Fruit fly (Drosophila melanogaster): ENCODE measurements around the gene CG13310.

CG13310 gene

DNA sequence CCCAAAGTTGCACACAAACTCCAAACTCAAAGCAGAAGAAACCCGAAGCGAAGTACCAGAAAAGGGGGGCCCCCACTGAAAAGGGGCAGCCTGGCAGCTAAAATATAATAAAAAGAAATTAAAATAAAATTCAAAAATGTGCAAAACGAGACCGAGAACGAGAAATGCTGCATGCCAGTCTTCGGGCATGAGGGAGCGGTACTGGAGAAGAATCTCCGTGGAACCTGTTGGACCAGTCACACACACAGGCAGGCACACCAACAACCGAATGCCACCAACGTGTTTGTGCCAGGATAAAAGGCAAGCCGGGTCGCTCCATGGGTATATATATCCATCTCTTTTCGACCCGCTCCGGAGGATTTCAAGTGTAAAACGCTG is 24.7 kb upstream of the CG13310 start:
- TF ChIP-seq ey (GFP tag; optimal IDR thresholded peaks at IDR 0.05): no peak
- TF ChIP-seq usp (GFP tag; optimal IDR thresholded peaks at IDR 0.05): no peak
- TF ChIP-seq N (GFP tag; optimal IDR thresholded peaks at IDR 0.05): no peak
- peak; percentile 50 for TF ChIP-seq sage (GFP tag; optimal IDR thresholded peaks at IDR 0.05)
- TF ChIP-seq CrebA (GFP tag; optimal IDR thresholded peaks at IDR 0.05; ENCODE audit: borderline replicate concordance): peak; percentile 68
- no peak for TF ChIP-seq Hr78 (GFP tag; optimal IDR thresholded peaks at IDR 0.05)
- peak in 1 of 2 experiments; percentile 44 for TF ChIP-seq dl (GFP tag; optimal IDR thresholded peaks at IDR 0.05; ENCODE audit: insufficient read depth in 1 of 2, partially characterized antibody in 2 of 2)
- TF ChIP-seq br (GFP tag; optimal IDR thresholded peaks at IDR 0.05): peak; percentile 6
- no peak for TF ChIP-seq dsf (GFP tag; optimal IDR thresholded peaks at IDR 0.05; ENCODE audit: borderline replicate concordance)
- TF ChIP-seq foxo (GFP tag; optimal IDR thresholded peaks at IDR 0.05): no peak
- TF ChIP-seq woc (GFP tag; optimal IDR thresholded peaks at IDR 0.05): no peak
- no peak for TF ChIP-seq sv (GFP tag; optimal IDR thresholded peaks at IDR 0.05)
- peak; percentile 78 for TF ChIP-seq Rel (GFP tag; optimal IDR thresholded peaks at IDR 0.05)
- peak; percentile 94 for TF ChIP-seq Rel (tag; optimal IDR thresholded peaks at IDR 0.05)
- peak; percentile 32 for TF ChIP-seq psq (GFP tag; optimal IDR thresholded peaks at IDR 0.05)
- peak; percentile 84 for TF ChIP-seq Vsx2 (GFP tag; optimal IDR thresholded peaks at IDR 0.05; ENCODE audit: partially characterized antibody)
- no peak for TF ChIP-seq GATAd (GFP tag; optimal IDR thresholded peaks at IDR 0.05)
- TF ChIP-seq Dfd (GFP tag; optimal IDR thresholded peaks at IDR 0.05): no peak
- no peak for TF ChIP-seq CG9705 (GFP tag; optimal IDR thresholded peaks at IDR 0.05)
- TF ChIP-seq Mio (GFP tag; optimal IDR thresholded peaks at IDR 0.05): no peak
- peak; percentile 74 for TF ChIP-seq brk (GFP tag; optimal IDR thresholded peaks at IDR 0.05)
- no peak for TF ChIP-seq Sp1 (GFP tag; optimal IDR thresholded peaks at IDR 0.05)
- no peak for TF ChIP-seq Hnf4 (GFP tag; optimal IDR thresholded peaks at IDR 0.05)
- TF ChIP-seq lola (GFP tag; optimal IDR thresholded peaks at IDR 0.05): no peak
- TF ChIP-seq Dif (GFP tag; optimal IDR thresholded peaks at IDR 0.05; ENCODE audit: partially characterized antibody): peak; percentile 76
- no peak for TF ChIP-seq Hr83 (GFP tag; optimal IDR thresholded peaks at IDR 0.05; ENCODE audit: poor library complexity, severe bottlenecking)
- no peak for TF ChIP-seq tai (GFP tag; optimal IDR thresholded peaks at IDR 0.05)

DNA sequence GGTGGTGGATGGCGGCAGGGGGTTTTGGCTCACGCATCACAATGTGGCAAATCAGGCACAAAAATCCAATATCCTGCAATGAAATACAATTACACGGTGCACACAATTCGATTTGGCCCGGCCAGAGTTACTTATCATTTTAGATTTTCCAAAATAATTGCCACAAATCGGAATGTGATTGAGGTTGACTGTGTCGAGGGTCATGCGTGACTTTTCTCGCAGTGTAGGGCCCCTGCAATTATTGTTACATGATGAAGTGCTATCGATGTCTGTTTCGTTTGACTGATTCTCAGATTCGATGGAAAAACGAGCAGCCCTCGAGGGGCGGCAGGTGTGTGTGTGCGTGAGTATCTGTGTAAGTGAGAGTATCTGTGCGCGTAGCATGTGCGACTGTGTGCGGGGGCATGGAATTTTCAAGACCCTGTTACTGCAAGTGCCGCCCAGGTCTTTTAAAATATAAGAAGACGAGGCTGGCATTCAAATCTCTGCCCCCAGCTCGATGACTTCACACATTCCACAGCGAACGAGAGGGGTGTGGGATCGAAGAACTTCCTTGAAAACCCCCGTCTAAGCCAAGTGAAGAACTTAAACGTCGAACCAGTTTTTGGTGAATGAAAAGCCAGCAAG is 24.2 kb upstream of the CG13310 start:
- peak in 1 of 2 experiments; percentile 18 for TF ChIP-seq foxo (GFP tag; optimal IDR thresholded peaks at IDR 0.05)
- no peak for TF ChIP-seq h (GFP tag; optimal IDR thresholded peaks at IDR 0.05)
- TF ChIP-seq psq (GFP tag; optimal IDR thresholded peaks at IDR 0.05): no peak
- TF ChIP-seq Jra (GFP tag; optimal IDR thresholded peaks at IDR 0.05): peak; percentile 2
- TF ChIP-seq Abd-B (GFP tag; optimal IDR thresholded peaks at IDR 0.05): no peak
- no peak for TF ChIP-seq Sp1 (GFP tag; optimal IDR thresholded peaks at IDR 0.05)
- TF ChIP-seq sage (GFP tag; optimal IDR thresholded peaks at IDR 0.05): no peak
- TF ChIP-seq jim (GFP tag; optimal IDR thresholded peaks at IDR 0.05): no peak
- peak; percentile 56 for TF ChIP-seq fru (GFP tag; optimal IDR thresholded peaks at IDR 0.05)
- TF ChIP-seq rgr (GFP tag; optimal IDR thresholded peaks at IDR 0.05): no peak
- peak; percentile 30 for TF ChIP-seq woc (GFP tag; optimal IDR thresholded peaks at IDR 0.05)
- TF ChIP-seq dl (GFP tag; optimal IDR thresholded peaks at IDR 0.05; ENCODE audit: insufficient read depth in 1 of 2, partially characterized antibody in 2 of 2): no peak
- no peak for TF ChIP-seq Dif (GFP tag; optimal IDR thresholded peaks at IDR 0.05; ENCODE audit: partially characterized antibody)
- no peak for TF ChIP-seq tai (GFP tag; optimal IDR thresholded peaks at IDR 0.05)

DNA sequence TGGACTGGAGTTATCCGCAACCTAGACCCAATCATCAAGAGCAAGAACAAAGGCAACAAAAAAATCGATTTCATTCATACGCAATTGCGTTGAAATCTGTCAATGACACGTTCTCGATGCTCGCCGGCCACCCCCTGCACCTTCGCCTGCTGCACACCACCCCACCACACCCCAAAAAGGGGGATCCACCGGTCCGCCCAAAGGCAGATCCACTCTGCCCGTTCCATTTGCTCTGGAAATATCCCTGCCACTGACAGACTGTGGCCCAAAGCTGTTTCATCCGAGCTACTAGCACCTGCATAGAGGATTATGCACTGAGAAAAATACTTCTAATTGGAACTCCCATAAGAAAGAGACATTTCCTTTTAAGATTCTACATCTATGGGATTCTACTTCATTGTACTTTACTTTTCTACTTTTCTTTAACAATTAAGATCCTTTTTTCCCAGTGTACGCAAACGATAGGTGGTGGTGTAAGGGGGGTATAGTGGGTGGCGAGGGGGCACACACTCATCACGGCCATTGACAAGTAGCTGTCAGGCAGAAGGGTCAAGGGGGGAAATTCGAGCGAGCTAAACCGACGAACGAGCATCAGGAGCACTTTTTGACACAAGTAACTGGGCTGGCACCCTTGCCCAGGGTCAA is 23.5 kb upstream of the CG13310 start:
- TF ChIP-seq GATAd (GFP tag; optimal IDR thresholded peaks at IDR 0.05) (no peak), woc (GFP tag; optimal IDR thresholded peaks at IDR 0.05) (peak; percentile 39), sv (GFP tag; optimal IDR thresholded peaks at IDR 0.05) (no peak), OdsH (GFP tag; optimal IDR thresholded peaks at IDR 0.05) (peak; percentile 65), lola (GFP tag; optimal IDR thresholded peaks at IDR 0.05) (no peak), Dif (GFP tag; optimal IDR thresholded peaks at IDR 0.05; ENCODE audit: partially characterized antibody) (no peak), Hr78 (GFP tag; optimal IDR thresholded peaks at IDR 0.05) (no peak), Sp1 (GFP tag; optimal IDR thresholded peaks at IDR 0.05) (peak; percentile 67), dl (GFP tag; optimal IDR thresholded peaks at IDR 0.05; ENCODE audit: insufficient read depth in 1 of 2, partially characterized antibody in 2 of 2) (no peak), foxo (GFP tag; optimal IDR thresholded peaks at IDR 0.05) (peak in 1 of 2 experiments; percentile 31), br (GFP tag; optimal IDR thresholded peaks at IDR 0.05) (peak; percentile 37), Rel (GFP tag; optimal IDR thresholded peaks at IDR 0.05) (no peak), Rel (tag; optimal IDR thresholded peaks at IDR 0.05) (peak; percentile 83), pan (optimal IDR thresholded peaks at IDR 0.05) (no peak), brk (GFP tag; optimal IDR thresholded peaks at IDR 0.05) (peak; percentile 47), Hr83 (GFP tag; optimal IDR thresholded peaks at IDR 0.05; ENCODE audit: poor library complexity, severe bottlenecking) (no peak), psq (GFP tag; optimal IDR thresholded peaks at IDR 0.05) (peak; percentile 46), N (GFP tag; optimal IDR thresholded peaks at IDR 0.05) (no peak), tai (GFP tag; optimal IDR thresholded peaks at IDR 0.05) (no peak), HLH106 (tag; optimal IDR thresholded peaks at IDR 0.05) (peak; percentile 57), ey (GFP tag; optimal IDR thresholded peaks at IDR 0.05) (peak; percentile 62), h (GFP tag; optimal IDR thresholded peaks at IDR 0.05) (peak; percentile 63), Hnf4 (GFP tag; optimal IDR thresholded peaks at IDR 0.05) (peak; percentile 50), rgr (GFP tag; optimal IDR thresholded peaks at IDR 0.05) (peak; percentile 76)
